Fruit fly (Drosophila melanogaster) whole organism, adult: ENCODE measurements around the gene CG13476.

Experiments
- CG11617 ChIP-seq: fragments of 200-800 bp; sonication (Bioruptor generic); optimal IDR thresholded peaks from 2 replicates; lab custom pipeline; 2017; ENCODE audit warnings: mild to moderate bottlenecking, missing biosample characterization, missing genetic modification reagents, missing genetic modification characterization
- CG12768 ChIP-seq: fragments of 200-800 bp; sonication (Bioruptor generic); optimal IDR thresholded peaks from 2 replicates; lab custom pipeline; 2017; ENCODE audit warnings: missing biosample characterization, missing genetic modification characterization, mild to moderate bottlenecking, moderate library complexity, missing genetic modification reagents
- CG14711 ChIP-seq: fragments of 200-800 bp; sonication (Bioruptor generic); optimal IDR thresholded peaks from 2 replicates; lab custom pipeline; 2018; ENCODE audit warnings: missing biosample characterization, mild to moderate bottlenecking, missing genetic modification characterization, moderate library complexity
- CG1620 ChIP-seq: fragments of 200-800 bp; sonication (Bioruptor generic); optimal IDR thresholded peaks from 2 replicates; lab custom pipeline; 2016; ENCODE audit warnings: missing biosample characterization, missing genetic modification characterization
- CG33017 ChIP-seq: fragments of 200-800 bp; sonication (Bioruptor generic); optimal IDR thresholded peaks from 2 replicates; lab custom pipeline; 2018; ENCODE audit warnings: missing biosample characterization, mild to moderate bottlenecking, missing genetic modification characterization, moderate library complexity
- CG5204 ChIP-seq: fragments of 200-800 bp; sonication (Bioruptor generic); optimal IDR thresholded peaks from 2 replicates; lab custom pipeline; 2016; ENCODE audit warnings: missing biosample characterization, missing genetic modification characterization
- CG7045 ChIP-seq: fragments of 200-800 bp; sonication (Bioruptor generic); optimal IDR thresholded peaks from 2 replicates; lab custom pipeline; 2017; ENCODE audit warnings: missing biosample characterization, mild to moderate bottlenecking, missing genetic modification characterization
- Clk ChIP-seq: fragments of 200-800 bp; sonication (Bioruptor generic); optimal IDR thresholded peaks from 2 replicates; lab custom pipeline; 2017; ENCODE audit warnings: missing biosample characterization, missing genetic modification characterization
- Crg-1 ChIP-seq: fragments of 200-800 bp; sonication (Bioruptor generic); optimal IDR thresholded peaks from 2 replicates; lab custom pipeline; 2016; ENCODE audit warnings: missing biosample characterization, missing genetic modification characterization
- Hr96 ChIP-seq: fragments of 200-800 bp; sonication (Bioruptor generic); optimal IDR thresholded peaks from 2 replicates; lab custom pipeline; 2016; ENCODE audit warnings: missing biosample characterization, missing genetic modification characterization
- Mnt ChIP-seq: fragments of 200-800 bp; sonication (Bioruptor generic); optimal IDR thresholded peaks from 2 replicates; lab custom pipeline; 2016; ENCODE audit warnings: missing biosample characterization, mild to moderate bottlenecking, missing genetic modification characterization
- bab1 ChIP-seq: fragments of 200-800 bp; sonication (Bioruptor generic); optimal IDR thresholded peaks from 3 replicates; lab custom pipeline; 2019; ENCODE audit warnings: missing biosample characterization, mild to moderate bottlenecking, missing genetic modification characterization, moderate library complexity
- cic ChIP-seq: fragments of 200-800 bp; sonication (Bioruptor generic); optimal IDR thresholded peaks from 2 replicates; lab custom pipeline; 2017; ENCODE audit warnings: missing biosample characterization, mild to moderate bottlenecking, missing genetic modification characterization, moderate library complexity
- cnc ChIP-seq, 2 experiments: fragments of >200 bp; optimal IDR thresholded peaks; 2 replicates each; lab custom pipeline; 2017
- kay ChIP-seq: fragments of 200-800 bp; sonication (Bioruptor generic); peaks from one replicate; lab custom pipeline; 2016; ENCODE audit warnings: missing biosample characterization, missing genetic modification characterization, borderline replicate concordance
- ovo ChIP-seq: fragments of 200-800 bp; sonication (Bioruptor generic); optimal IDR thresholded peaks from 2 replicates; lab custom pipeline; 2016; ENCODE audit warnings: missing biosample characterization, missing genetic modification characterization
- pad ChIP-seq: fragments of 200-800 bp; sonication (Bioruptor generic); optimal IDR thresholded peaks from 3 replicates; lab custom pipeline; 2017; ENCODE audit warnings: missing biosample characterization, missing genetic modification characterization, mild to moderate bottlenecking, moderate library complexity, missing genetic modification reagents
- tj ChIP-seq: fragments of 200-800 bp; sonication (Bioruptor generic); optimal IDR thresholded peaks from 3 replicates; lab custom pipeline; 2017; ENCODE audit warnings: missing biosample characterization, mild to moderate bottlenecking, missing genetic modification characterization, moderate library complexity
- toe ChIP-seq: fragments of 200-800 bp; sonication (Bioruptor generic); optimal IDR thresholded peaks from 2 replicates; lab custom pipeline; 2016; ENCODE audit warnings: missing biosample characterization, missing genetic modification characterization

CG13476 gene

dm6 chr3L:14705164-14705563 lies at the start of gene CG13476:
CG13476 (plus strand) TSS chr3L:14705464.
- TF ChIP-seq Clk (GFP tag; lab: Kevin White, UChicago), result no peak
- TF ChIP-seq kay (GFP tag; lab: Kevin White, UChicago), result peak; percentile 64

- TF ChIP-seq CG14711 (tag; lab: Kevin White, UChicago) (no peak), bab1 (no peak)
Measured at dm6 chr3L:14655681-14656080, 49.6 kb upstream of the CG13476 start.

dm6 chr3L:14657485-14658054 lies 47.7 kb upstream of the CG13476 start:
- TF ChIP-seq Mnt (GFP tag; lab: Kevin White, UChicago) (no peak), CG5204 (no peak), kay (GFP tag; lab: Kevin White, UChicago) (no peak), Hr96 (no peak), cnc (optimal IDR thresholded peaks at IDR 0.05; lab: Kevin White, UChicago) (no peak), CG11617 (GFP tag; lab: Kevin White, UChicago) (no peak)

- TF ChIP-seq tj (GFP tag; lab: Kevin White, UChicago) (no peak), pad (GFP tag; lab: Kevin White, UChicago) (no peak), kay (GFP tag; lab: Kevin White, UChicago) (no peak), toe (GFP tag; lab: Kevin White, UChicago) (no peak), CG14711 (tag; lab: Kevin White, UChicago) (no peak), CG5204 (no peak), Crg-1 (GFP tag; lab: Kevin White, UChicago) (no peak)
Measured at dm6 chr3L:14659954-14660907, 45.0 kb upstream of the CG13476 start.

- TF ChIP-seq cnc (optimal IDR thresholded peaks at IDR 0.05; lab: Kevin White, UChicago) (no peak), Clk (GFP tag; lab: Kevin White, UChicago) (no peak), kay (GFP tag; lab: Kevin White, UChicago) (no peak), CG7045 (GFP tag; lab: Kevin White, UChicago) (no peak), pad (GFP tag; lab: Kevin White, UChicago) (no peak), CG12768 (GFP tag; lab: Kevin White, UChicago) (no peak), CG5204 (no peak), CG33017 (tag; lab: Kevin White, UChicago) (no peak), Crg-1 (GFP tag; lab: Kevin White, UChicago) (no peak)
Measured at dm6 chr3L:14661567-14662258, 43.6 kb upstream of the CG13476 start.

dm6 chr3L:14663750-14664149 lies 41.5 kb upstream of the CG13476 start:
- TF ChIP-seq toe (GFP tag; lab: Kevin White, UChicago) (no peak), Hr96 (no peak), kay (GFP tag; lab: Kevin White, UChicago) (no peak), cic (no peak), bab1 (no peak), CG7045 (GFP tag; lab: Kevin White, UChicago) (no peak), cnc (optimal IDR thresholded peaks at IDR 0.05; lab: Kevin White, UChicago) (no peak), CG5204 (no peak), ovo (GFP tag; lab: Kevin White, UChicago) (no peak), Mnt (GFP tag; lab: Kevin White, UChicago) (no peak), tj (GFP tag; lab: Kevin White, UChicago) (no peak), CG14711 (tag; lab: Kevin White, UChicago) (no peak), CG11617 (GFP tag; lab: Kevin White, UChicago) (no peak), Clk (GFP tag; lab: Kevin White, UChicago) (no peak), CG12768 (GFP tag; lab: Kevin White, UChicago) (no peak)

dm6 chr3L:14664390-14664789 lies 40.9 kb upstream of the CG13476 start:
- TF ChIP-seq Clk (GFP tag; lab: Kevin White, UChicago) (no peak), CG1620 (GFP tag; lab: Kevin White, UChicago) (no peak), tj (GFP tag; lab: Kevin White, UChicago) (no peak), toe (GFP tag; lab: Kevin White, UChicago) (no peak), CG14711 (tag; lab: Kevin White, UChicago) (no peak)
